Worm (Caenorhabditis elegans): Measurements from ENCODE around the gene phat-5.

DNA sequence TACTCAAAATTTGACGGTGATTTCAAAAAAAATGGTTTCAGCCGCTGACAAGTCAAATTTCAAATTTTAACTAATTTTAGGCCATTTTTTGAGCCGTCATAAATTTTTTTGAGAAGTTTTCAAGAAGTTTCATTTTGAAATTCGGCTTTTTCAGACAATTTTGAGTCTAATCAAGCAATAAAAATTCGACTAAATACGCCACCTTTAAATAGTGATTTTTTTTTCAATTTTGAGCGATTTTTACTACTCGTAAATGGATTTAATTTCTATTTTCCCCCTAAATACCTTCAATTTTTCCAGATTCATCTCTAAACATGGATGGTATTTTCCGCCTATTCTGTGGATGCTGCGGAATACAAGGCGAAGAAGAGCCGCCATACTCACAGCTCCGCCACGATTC is 21.9 kb upstream of the phat-5 start, which contains the start of gene Y45G5AL.1:
- TF ChIP-seq nfya-1 (tag; optimal IDR thresholded peaks at IDR 0.05; ENCODE audit: borderline replicate concordance, insufficient read depth) (no peak), snpc-4 (GFP tag; optimal IDR thresholded peaks at IDR 0.05) (no peak), snpc-4 (tag; optimal IDR thresholded peaks at IDR 0.05) (no peak), mcd-1 (GFP tag; IDR thresholded peaks at IDR 0.05) (no peak), ztf-25 (GFP tag; IDR thresholded peaks at IDR 0.05) (no peak)
